Worm (Caenorhabditis elegans): Measurements from ENCODE around the gene elpc-4.

Gene elpc-4

DNA sequence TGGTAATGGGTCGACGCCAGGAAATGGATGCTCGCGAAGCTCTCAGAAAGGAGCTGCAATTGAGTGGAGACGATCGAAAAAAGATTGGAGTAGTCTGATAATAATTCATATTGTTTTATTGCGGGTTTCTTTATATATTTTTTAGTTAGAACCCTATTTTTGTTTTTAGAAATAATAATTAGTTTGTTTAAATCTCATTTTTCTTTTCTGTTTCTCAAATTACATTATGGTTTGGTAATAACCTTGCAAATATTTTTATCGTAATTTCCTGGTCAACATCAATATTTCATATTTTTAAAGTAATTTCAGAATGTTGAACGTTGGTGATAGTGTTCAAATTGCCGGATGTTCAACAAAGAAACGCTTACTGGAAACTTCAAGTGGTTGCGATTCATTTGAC lies at the start of gene elpc-4:
TSS of gene elpc-4 (plus strand) at position 301 of the 400 bp plus-strand sequence.
- no peak for TF ChIP-seq aly-1 (tag; optimal IDR thresholded peaks at IDR 0.05)
- TF ChIP-seq B0310.2 (tag; optimal IDR thresholded peaks at IDR 0.05) = no peak
- TF ChIP-seq tra-4 (tag; optimal IDR thresholded peaks at IDR 0.05) = no peak
- no peak for TF ChIP-seq ceh-36 (tag; optimal IDR thresholded peaks at IDR 0.05)
- no peak for TF ChIP-seq ama-1 (optimal IDR thresholded peaks at IDR 0.05)
- no peak for TF ChIP-seq ets-7 (tag; optimal IDR thresholded peaks at IDR 0.05)
- TF ChIP-seq hmg-4 (GFP tag; optimal IDR thresholded peaks at IDR 0.05) = no peak
- no peak for TF ChIP-seq tbx-37 (GFP tag; conservative IDR thresholded peaks at IDR 0.05)
- no peak for TF ChIP-seq scrt-1 (GFP tag; IDR thresholded peaks at IDR 0.05)
- TF ChIP-seq sea-1 (GFP tag; conservative IDR thresholded peaks at IDR 0.05) = no peak
- no peak for TF ChIP-seq flt-1 (GFP tag; IDR thresholded peaks at IDR 0.05)
- no peak for TF ChIP-seq pes-1 (GFP tag; IDR thresholded peaks at IDR 0.05)

DNA sequence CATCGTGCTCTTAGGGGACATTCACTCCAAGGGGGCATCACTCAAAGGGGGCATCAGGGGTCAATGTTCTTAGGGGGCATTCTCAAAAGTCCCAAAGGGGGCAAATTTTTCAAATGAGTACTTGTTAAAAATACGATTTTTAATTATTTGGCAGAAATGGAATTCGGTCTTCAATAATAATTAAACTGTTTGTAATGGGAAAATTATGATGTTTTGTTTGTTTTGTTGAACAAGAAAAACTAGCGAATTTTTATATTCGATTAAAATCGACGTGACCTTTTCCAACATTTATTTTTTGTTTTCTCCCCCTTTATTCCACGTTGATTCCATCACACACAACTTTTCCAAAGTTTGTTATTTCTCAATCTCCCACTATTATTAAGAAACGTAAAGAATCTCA lies 49.8 kb upstream of the elpc-4 start, which contains the start of gene F57H12.5:
TSS of gene F57H12.5 (plus strand) at position 301 of the 400 bp plus-strand sequence.
- TF ChIP-seq tbx-11 (GFP tag; IDR thresholded peaks at IDR 0.05) (no peak), ets-7 (tag; optimal IDR thresholded peaks at IDR 0.05) (no peak), pes-1 (GFP tag; IDR thresholded peaks at IDR 0.05) (no peak), scrt-1 (GFP tag; IDR thresholded peaks at IDR 0.05) (no peak), hmg-4 (GFP tag; optimal IDR thresholded peaks at IDR 0.05) (no peak), ceh-36 (tag; optimal IDR thresholded peaks at IDR 0.05) (no peak), hnd-1 (tag; optimal IDR thresholded peaks at IDR 0.05) (no peak), tbx-37 (GFP tag; conservative IDR thresholded peaks at IDR 0.05) (no peak), hmbx-1 (tag; optimal IDR thresholded peaks at IDR 0.05) (no peak), aly-1 (tag; optimal IDR thresholded peaks at IDR 0.05) (no peak), F13C5.2 (tag; optimal IDR thresholded peaks at IDR 0.05) (no peak), sea-1 (GFP tag; conservative IDR thresholded peaks at IDR 0.05) (no peak), ama-1 (optimal IDR thresholded peaks at IDR 0.05) (no peak), tra-4 (tag; optimal IDR thresholded peaks at IDR 0.05) (no peak), flt-1 (GFP tag; IDR thresholded peaks at IDR 0.05) (no peak), B0310.2 (tag; optimal IDR thresholded peaks at IDR 0.05) (no peak), ceh-13 (GFP tag; optimal IDR thresholded peaks at IDR 0.05) (no peak)

DNA sequence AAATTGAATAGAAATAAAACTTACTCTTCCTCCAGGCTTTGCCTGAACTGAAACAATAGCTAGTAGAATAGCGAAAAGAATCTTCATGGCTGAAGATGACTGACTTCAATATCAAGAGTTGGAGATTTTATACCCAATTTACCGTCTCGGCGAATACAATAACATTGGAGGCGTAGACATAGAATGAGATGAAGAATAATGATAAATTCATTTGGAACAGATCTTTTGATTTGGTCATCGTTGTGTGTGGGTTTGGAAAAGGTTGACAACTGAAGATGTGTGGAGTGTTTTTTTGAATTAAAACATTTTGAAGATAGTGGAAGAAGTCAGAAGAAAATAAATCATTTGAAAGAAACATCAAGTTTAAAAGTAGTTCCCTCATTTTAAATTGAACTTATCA lies 40.6 kb upstream of the elpc-4 start, which contains the start of gene F57H12.6:
TSS of gene F57H12.6 (minus strand) at position 101 of the 400 bp plus-strand sequence.
- no peak for TF ChIP-seq ama-1 (optimal IDR thresholded peaks at IDR 0.05)
- no peak for TF ChIP-seq ceh-13 (GFP tag; optimal IDR thresholded peaks at IDR 0.05)
- no peak for TF ChIP-seq scrt-1 (GFP tag; IDR thresholded peaks at IDR 0.05)
- TF ChIP-seq ceh-36 (tag; optimal IDR thresholded peaks at IDR 0.05) = no peak
- TF ChIP-seq sea-1 (GFP tag; conservative IDR thresholded peaks at IDR 0.05) = no peak
- no peak for TF ChIP-seq B0310.2 (tag; optimal IDR thresholded peaks at IDR 0.05)
- TF ChIP-seq aly-1 (tag; optimal IDR thresholded peaks at IDR 0.05) = no peak
- TF ChIP-seq tra-4 (tag; optimal IDR thresholded peaks at IDR 0.05) = no peak
- no peak for TF ChIP-seq tbx-11 (GFP tag; IDR thresholded peaks at IDR 0.05)
- TF ChIP-seq hnd-1 (tag; optimal IDR thresholded peaks at IDR 0.05) = no peak
- no peak for TF ChIP-seq hmg-4 (GFP tag; optimal IDR thresholded peaks at IDR 0.05)

DNA sequence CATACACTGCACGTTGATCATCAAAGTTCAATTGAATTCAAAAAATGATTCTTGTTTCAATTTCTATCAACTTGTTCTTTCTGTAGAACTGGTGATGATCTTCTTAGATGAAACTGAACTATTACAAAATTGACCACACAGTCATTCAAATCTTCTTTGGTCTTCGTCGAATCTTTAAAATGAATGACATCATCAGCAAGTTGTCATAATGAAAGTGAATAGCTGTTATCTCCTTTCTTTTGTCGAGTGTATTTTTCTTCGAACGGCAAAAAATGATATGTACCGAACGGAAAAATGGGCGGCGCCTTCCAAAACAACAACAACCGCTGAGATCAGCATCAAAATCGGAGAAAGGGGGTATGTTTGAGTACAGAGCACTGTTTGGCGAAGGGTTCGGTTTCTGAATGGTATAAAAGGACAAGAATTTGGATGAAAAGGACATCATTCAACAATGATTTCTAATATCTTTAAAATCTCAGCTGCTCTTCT lies 39.3 kb upstream of the elpc-4 start, which contains the start of gene ora-1:
TSS of gene ora-1 (plus strand) at position 439 of the 489 bp plus-strand sequence.
- TF ChIP-seq tra-4 (tag; optimal IDR thresholded peaks at IDR 0.05) = no peak
- no peak for TF ChIP-seq F13C5.2 (tag; optimal IDR thresholded peaks at IDR 0.05)
- TF ChIP-seq aly-1 (tag; optimal IDR thresholded peaks at IDR 0.05) = no peak
- TF ChIP-seq ama-1 (optimal IDR thresholded peaks at IDR 0.05) = no peak
- TF ChIP-seq scrt-1 (GFP tag; IDR thresholded peaks at IDR 0.05) = no peak
- TF ChIP-seq ceh-13 (GFP tag; optimal IDR thresholded peaks at IDR 0.05) = no peak
- TF ChIP-seq pes-1 (GFP tag; IDR thresholded peaks at IDR 0.05) = no peak
- no peak for TF ChIP-seq ceh-36 (tag; optimal IDR thresholded peaks at IDR 0.05)
- TF ChIP-seq tbx-11 (GFP tag; IDR thresholded peaks at IDR 0.05) = no peak
- no peak for TF ChIP-seq flt-1 (GFP tag; IDR thresholded peaks at IDR 0.05)
- TF ChIP-seq B0310.2 (tag; optimal IDR thresholded peaks at IDR 0.05) = no peak
- no peak for TF ChIP-seq sea-1 (GFP tag; conservative IDR thresholded peaks at IDR 0.05)
- TF ChIP-seq ets-7 (tag; optimal IDR thresholded peaks at IDR 0.05) = no peak
- TF ChIP-seq hmg-4 (GFP tag; optimal IDR thresholded peaks at IDR 0.05) = no peak
- no peak for TF ChIP-seq tbx-37 (GFP tag; conservative IDR thresholded peaks at IDR 0.05)
- no peak for TF ChIP-seq hnd-1 (tag; optimal IDR thresholded peaks at IDR 0.05)
- no peak for TF ChIP-seq hmbx-1 (tag; optimal IDR thresholded peaks at IDR 0.05)

DNA sequence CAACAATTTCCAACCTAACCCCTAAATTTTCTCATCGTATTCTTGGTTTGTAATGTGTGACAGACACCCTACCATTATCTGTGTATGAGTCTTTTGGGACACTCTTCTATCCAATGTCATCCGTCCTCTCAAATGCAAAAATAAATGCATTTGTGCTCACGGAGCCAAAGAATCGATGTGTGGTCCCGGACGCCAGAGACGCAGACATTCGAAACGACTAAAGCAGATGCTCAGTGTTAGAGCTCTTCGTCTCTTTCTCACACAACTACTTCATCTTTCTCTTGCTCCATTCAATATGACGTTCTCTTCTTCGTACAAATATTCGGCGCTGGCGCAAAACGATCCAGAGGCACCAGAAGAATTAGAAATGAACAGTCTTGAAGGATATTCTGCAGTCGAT lies 37.2 kb upstream of the elpc-4 start, which contains the start of gene unc-24:
TSS of gene unc-24 (plus strand) at position 283 of the 400 bp plus-strand sequence.
- TF ChIP-seq tbx-37 (GFP tag; conservative IDR thresholded peaks at IDR 0.05) = no peak
- TF ChIP-seq hmbx-1 (tag; optimal IDR thresholded peaks at IDR 0.05) = no peak
- TF ChIP-seq ama-1 (optimal IDR thresholded peaks at IDR 0.05) = no peak
- TF ChIP-seq sea-1 (GFP tag; conservative IDR thresholded peaks at IDR 0.05) = no peak
- no peak for TF ChIP-seq tbx-11 (GFP tag; IDR thresholded peaks at IDR 0.05)
- TF ChIP-seq aly-1 (tag; optimal IDR thresholded peaks at IDR 0.05) = no peak
- no peak for TF ChIP-seq pes-1 (GFP tag; IDR thresholded peaks at IDR 0.05)
- no peak for TF ChIP-seq hmg-4 (GFP tag; optimal IDR thresholded peaks at IDR 0.05)
- TF ChIP-seq ceh-36 (tag; optimal IDR thresholded peaks at IDR 0.05) = no peak

DNA sequence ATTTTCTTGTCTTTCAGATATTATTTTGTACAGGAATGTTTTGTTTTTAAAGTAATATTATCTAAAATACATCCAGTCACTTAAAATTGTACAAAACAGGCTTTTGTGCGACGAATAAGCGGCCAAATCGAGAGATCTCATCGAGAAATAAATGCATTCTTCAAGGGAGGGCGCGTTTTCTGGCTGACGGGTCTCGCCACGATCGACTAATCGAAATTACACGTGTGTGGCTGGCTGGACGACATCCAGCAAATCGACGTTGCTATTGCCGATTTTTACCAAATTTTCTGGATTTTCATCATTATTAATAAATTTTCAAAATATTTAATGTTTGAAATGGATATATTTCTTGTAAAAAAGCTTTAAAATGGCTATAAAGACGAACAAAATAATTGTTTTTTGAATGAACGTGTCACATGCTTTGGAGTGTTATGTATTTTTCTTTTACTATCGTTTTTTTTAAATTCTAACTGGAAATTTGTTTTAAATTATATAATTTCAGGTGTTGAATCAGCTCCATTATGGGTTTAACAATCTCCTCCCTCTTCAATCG lies 34.7 kb upstream of the elpc-4 start, which contains the start of gene arf-5:
TSS of gene arf-5 (plus strand) at position 503 of the 553 bp plus-strand sequence.
- TF ChIP-seq ceh-36 (tag; optimal IDR thresholded peaks at IDR 0.05) (no peak), sea-1 (GFP tag; conservative IDR thresholded peaks at IDR 0.05) (no peak), ceh-13 (GFP tag; optimal IDR thresholded peaks at IDR 0.05) (no peak), ama-1 (optimal IDR thresholded peaks at IDR 0.05) (no peak), flt-1 (GFP tag; IDR thresholded peaks at IDR 0.05) (no peak), tra-4 (tag; optimal IDR thresholded peaks at IDR 0.05) (no peak), hmbx-1 (tag; optimal IDR thresholded peaks at IDR 0.05) (no peak), ets-7 (tag; optimal IDR thresholded peaks at IDR 0.05) (no peak), pes-1 (GFP tag; IDR thresholded peaks at IDR 0.05) (no peak), hnd-1 (tag; optimal IDR thresholded peaks at IDR 0.05) (no peak)

DNA sequence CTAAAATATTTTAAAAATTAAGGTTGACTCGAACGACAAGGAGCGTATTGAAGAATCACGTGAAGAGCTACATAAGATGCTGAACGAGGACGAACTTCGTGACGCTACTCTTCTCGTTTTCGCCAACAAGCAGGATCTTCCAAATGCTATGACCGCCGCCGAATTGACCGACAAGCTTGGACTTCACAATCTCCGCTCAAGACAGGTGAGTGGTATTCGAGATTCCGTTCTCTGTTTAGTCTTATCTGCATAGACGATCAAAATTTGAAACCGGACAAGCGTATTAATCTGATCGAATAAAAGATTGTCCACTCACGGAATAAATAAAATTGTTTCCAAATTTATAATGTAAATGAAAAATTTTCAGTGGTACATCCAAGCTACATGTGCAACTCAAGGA lies 33.8 kb upstream of the elpc-4 start:
- no peak for TF ChIP-seq ets-7 (tag; optimal IDR thresholded peaks at IDR 0.05)
- TF ChIP-seq ceh-36 (tag; optimal IDR thresholded peaks at IDR 0.05) = no peak
- TF ChIP-seq tbx-11 (GFP tag; IDR thresholded peaks at IDR 0.05) = no peak
- TF ChIP-seq tra-4 (tag; optimal IDR thresholded peaks at IDR 0.05) = no peak
- TF ChIP-seq hnd-1 (tag; optimal IDR thresholded peaks at IDR 0.05) = no peak
- TF ChIP-seq tbx-37 (GFP tag; conservative IDR thresholded peaks at IDR 0.05) = no peak
- TF ChIP-seq F13C5.2 (tag; optimal IDR thresholded peaks at IDR 0.05) = no peak
- no peak for TF ChIP-seq aly-1 (tag; optimal IDR thresholded peaks at IDR 0.05)
- no peak for TF ChIP-seq hmbx-1 (tag; optimal IDR thresholded peaks at IDR 0.05)
- no peak for TF ChIP-seq scrt-1 (GFP tag; IDR thresholded peaks at IDR 0.05)
- no peak for TF ChIP-seq sea-1 (GFP tag; conservative IDR thresholded peaks at IDR 0.05)
- TF ChIP-seq pes-1 (GFP tag; IDR thresholded peaks at IDR 0.05) = no peak
- no peak for TF ChIP-seq ceh-13 (GFP tag; optimal IDR thresholded peaks at IDR 0.05)
- no peak for TF ChIP-seq B0310.2 (tag; optimal IDR thresholded peaks at IDR 0.05)
